Worm (Caenorhabditis elegans): ENCODE results near the gene srw-17.

srw-17 gene

DNA sequence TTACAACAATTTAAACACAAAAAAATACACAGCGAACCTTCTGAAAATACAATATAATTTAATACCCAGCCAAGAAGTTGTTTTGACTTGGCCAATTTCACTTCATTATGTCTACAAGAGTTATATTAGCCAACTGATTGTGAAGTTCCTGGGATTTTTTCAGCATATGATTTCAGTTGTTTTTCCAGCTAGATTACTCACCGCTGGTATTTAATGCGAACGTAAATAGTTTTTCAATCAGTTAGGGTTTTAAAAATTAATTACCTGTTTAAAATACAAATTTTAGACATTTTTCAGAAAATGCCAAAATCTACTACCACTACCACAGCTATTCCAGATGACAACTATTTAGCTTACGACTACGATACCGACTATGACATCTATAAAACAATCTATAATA is 51.2 kb downstream of the srw-17 start, which contains the start of gene srw-14 (continued):
- TF ChIP-seq zfp-2 (tag; optimal IDR thresholded peaks at IDR 0.05) (no peak), ceh-44 (GFP tag; IDR thresholded peaks at IDR 0.05) (no peak), lin-29 (GFP tag; IDR thresholded peaks at IDR 0.05) (no peak)
